Worm (Caenorhabditis elegans) whole organism, L4/young adult: ENCODE measurements around the gene grl-17.

Experiments
- W03F9.2 ChIP-seq: fragments of 150-350 bp; optimal IDR thresholded peaks from 2 replicates; lab custom pipeline; 2014; ENCODE audit warnings: missing biosample characterization, missing genetic modification characterization
- dao-5 ChIP-seq: sonication (generic microtip); optimal IDR thresholded peaks from 2 replicates; lab custom pipeline; 2016; ENCODE audit warnings: missing genotype, missing genetic modification characterization, moderate library complexity, missing compliant biosample characterization
- him-1 ChIP-seq: sonication (generic microtip); optimal IDR thresholded peaks from 2 replicates; lab custom pipeline; 2016; ENCODE audit warnings: missing genotype, missing genetic modification reagents, missing genetic modification characterization, missing compliant biosample characterization

- no peak for TF ChIP-seq him-1 (tag; lab: Kevin White, UChicago)
- no peak for TF ChIP-seq W03F9.2 (tag; lab: Kevin White, UChicago)
- TF ChIP-seq dao-5 (tag; lab: Kevin White, UChicago): no peak
Observed at ce11 chrV:13576828-13577227, 13.1 kb upstream of the grl-17 start.
